Fruit fly (Drosophila melanogaster) ovary, adult (tissue): ENCODE measurements around the gene CG4914.

Experiments
- CG17801 ChIP-seq: fragments of 200-800 bp; optimal IDR thresholded peaks from 2 replicates; lab custom pipeline; 2019; ENCODE audit warnings: missing biosample characterization, mild to moderate bottlenecking, missing genetic modification characterization, moderate library complexity; ENCODE audit not compliant: partially characterized antibody

CG4914 gene

DNA sequence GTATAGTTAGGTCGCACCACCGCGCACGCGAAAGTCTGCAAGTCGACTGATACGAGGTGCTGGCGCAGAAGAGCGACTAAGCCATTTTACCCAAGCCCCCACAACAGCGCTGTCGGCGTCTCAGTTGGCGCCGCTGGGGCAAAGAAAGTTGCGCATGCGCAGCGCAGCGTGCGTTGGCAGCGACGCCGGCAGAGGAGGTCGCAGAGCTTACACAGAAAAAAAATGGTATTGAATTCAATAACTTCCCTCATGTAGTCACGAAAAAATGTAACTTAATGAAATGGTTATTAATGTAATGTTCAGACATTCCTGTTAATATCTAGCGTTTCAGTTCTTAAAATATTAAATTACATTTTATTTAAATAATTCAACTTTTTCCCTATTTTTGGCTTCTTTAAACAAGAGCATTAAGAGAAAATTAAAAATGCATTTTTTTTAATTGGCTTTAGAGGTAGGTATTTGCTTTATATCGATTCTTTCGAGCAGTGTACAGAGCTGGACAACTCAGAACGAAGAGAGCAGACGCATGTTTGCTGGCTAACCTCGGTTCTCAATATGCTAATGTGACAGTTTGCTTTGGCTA is at the start of gene CG4914:
TSS of gene CG4914 (minus strand) at position 51 of the 583 bp plus-strand sequence.
- no peak for TF ChIP-seq CG17801 (GFP tag; lab: Kevin White, UChicago)

DNA sequence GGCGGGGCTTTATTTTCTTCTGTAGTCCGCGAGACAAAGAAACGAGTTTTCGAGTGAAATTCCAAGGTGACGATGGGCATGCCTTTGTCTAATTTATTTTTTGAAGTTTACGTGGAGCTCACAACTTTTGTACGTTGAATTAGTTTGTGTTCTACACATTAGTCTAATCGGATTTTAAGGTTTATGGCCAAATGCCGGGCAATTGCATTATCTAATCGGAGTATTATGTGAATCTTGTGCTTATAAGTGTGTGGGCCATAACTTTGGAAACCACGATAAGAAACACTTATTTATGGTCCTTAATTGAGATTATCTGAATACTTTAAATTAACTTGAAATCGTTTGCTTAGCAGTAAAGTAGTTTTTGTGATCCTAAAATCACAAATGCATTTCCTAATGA is 34.9 kb upstream of the CG4914 start:
- TF ChIP-seq CG17801 (GFP tag; lab: Kevin White, UChicago): no peak

DNA sequence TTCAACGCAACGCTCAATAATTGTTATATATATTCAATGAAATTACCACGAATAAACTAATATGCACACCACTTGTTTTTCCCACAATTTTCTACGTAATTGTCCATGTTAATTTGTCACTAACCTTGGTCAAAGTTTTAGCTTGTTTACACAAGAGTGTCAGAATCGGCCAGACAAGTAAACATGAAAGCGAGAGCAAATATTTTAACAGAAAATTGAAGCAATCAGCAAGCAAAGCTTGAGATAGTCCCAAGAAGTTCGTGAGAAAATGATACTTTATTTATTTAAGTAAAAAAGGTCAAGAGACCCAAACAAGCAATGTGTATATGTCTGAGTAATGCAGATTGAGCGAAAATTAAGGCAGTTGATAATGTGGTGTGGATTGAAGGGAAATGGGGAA is 30.1 kb upstream of the CG4914 start:
- no peak for TF ChIP-seq CG17801 (GFP tag; lab: Kevin White, UChicago)

DNA sequence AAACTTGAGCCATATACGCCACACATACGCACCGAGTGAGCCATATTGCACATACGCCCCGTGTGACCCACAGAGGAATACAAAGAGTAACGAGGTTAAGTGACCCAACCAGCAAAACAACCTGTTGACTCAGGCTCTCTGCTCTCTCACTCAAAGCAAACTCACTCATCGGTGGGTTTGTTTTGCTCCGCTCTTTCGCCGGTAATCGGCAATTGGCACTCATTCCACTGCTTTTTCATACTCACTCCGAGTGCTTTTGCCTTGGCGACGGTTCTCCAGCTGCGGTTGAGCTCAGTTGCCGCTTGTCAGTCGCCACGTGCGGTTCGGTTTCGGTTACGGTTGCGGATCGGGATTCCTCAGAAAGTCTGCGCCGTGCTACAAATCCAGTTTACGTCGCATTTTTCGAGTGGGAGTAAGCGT is 28.5 kb upstream of the CG4914 start:
- peak; percentile 24 for TF ChIP-seq CG17801 (GFP tag; lab: Kevin White, UChicago)

DNA sequence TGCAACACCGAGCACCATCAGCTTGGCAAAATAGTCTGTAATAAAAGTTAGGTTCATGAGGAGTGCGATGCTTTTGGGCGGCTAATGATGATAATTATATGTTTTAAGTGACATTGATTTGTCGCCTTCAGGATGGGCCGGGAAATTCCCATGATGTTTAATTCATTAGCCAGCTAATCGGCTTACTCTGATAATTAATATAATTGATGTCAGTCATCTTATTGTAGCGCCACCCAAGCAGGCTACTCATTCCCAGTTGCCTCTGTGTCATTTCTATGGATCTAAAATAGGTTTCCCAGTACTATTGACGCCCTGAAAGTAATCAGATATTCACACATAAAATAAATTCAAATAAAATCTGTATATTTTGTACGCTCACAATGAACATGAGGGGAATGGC is 27.2 kb upstream of the CG4914 start, which contains the start of gene CG13476:
TSS of gene CG13476 (plus strand) at position 301 of the 400 bp plus-strand sequence.
- no peak for TF ChIP-seq CG17801 (GFP tag; lab: Kevin White, UChicago)

DNA sequence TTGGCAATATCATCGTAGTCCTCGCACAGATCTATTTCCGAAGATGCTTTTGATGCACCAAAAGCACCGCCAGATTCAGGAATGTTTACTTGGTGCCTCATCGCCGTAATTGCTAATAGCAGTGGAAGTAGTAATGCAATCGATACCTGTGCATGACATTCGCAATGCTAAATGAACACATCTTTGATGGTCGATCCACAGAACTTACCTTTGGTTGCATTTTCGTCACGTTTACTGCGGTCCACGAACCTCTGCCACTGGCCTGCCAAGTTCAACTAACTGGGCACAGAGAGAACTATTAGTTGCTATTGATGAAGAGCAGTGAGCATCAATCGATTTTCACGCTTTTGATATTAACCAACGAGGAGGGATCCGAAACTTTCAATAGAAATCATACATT is 23.6 kb upstream of the CG4914 start, which contains the start of gene CG17177:
TSS of gene CG17177 (minus strand) at position 101 of the 400 bp plus-strand sequence.
- TF ChIP-seq CG17801 (GFP tag; lab: Kevin White, UChicago): no peak

DNA sequence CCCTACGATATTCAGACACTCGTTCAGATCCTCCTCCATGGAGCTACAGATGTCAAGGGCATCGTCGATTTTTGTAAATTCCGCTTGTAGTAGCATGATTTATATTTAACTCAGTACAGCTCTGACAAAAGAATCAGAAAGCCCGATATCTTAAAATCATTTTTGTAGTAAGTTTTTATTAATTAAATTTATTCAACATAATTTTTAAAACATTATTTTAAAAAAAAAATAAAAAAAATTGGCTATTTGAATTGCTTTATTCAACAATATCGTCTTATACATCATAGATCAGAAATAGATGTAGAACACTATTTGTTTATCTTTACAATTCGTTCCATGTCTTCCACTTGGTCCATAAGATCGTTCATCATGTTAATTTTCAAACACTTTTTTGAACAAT is 19.1 kb upstream of the CG4914 start, which contains the start of gene CG13474:
TSS of gene CG13474 (minus strand) at position 101 of the 400 bp plus-strand sequence.
- TF ChIP-seq CG17801 (GFP tag; lab: Kevin White, UChicago): no peak

DNA sequence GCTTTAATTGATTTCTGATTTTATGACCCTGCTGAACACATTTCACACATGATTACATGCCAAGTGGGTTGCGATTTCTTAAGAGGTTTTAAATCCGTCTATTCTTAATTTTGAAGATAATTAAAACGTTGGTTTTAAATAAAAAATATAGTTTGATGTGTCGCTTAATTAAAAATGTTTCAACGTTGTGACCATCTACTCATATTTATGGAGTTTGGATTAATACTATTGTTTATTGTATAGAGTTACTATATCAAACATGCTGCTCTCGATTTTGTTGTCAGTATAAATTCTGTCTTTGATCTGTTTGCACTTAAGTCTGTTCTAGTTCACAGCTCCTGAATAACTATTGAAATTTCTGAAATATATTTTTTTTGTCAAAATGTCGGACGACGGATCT is 13.1 kb upstream of the CG4914 start, which contains the start of gene gdrd:
TSS of gene gdrd (plus strand) at position 301 of the 400 bp plus-strand sequence.
- no peak for TF ChIP-seq CG17801 (GFP tag; lab: Kevin White, UChicago)

DNA sequence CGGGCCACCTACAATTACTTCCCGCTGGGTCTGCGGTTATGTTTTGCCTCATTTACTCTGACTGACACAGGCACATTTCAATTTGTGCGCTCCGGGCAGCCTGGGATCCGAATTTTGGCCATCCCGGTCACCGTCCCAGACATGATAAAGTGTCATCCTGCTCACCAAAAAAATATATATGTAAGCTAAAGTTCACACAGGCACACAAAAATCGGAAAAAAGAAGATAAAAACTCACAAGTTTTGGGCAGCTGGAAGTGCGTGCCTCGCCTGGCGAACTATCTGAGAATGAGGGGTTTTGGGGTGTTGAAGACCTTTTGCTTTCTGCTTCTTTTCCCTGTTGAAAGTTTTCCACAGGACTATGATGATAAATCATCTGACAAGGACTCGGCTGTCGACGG is 8.3 kb upstream of the CG4914 start:
- TF ChIP-seq CG17801 (GFP tag; lab: Kevin White, UChicago): no peak

DNA sequence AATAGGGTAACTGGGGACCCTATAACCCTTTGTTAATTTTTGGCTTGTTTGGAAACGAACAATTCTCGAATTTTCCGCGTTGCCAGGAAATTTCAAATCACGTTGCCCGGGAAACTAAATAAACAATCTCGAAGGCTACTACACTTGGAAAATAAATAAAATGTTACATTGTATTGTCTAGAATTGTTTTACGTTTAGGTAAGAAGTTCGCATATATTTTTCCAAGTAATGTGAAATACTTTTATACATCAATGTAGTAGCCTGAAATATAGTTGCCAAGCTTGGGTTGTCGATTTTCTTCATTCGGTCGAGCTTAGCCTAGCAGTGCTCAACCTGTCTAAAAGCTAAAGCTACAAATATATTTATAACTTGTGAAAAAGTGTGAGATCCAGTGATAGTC is 6.5 kb upstream of the CG4914 start, which contains the start of gene Dnaaf6:
TSS of gene Dnaaf6 (plus strand) at position 301 of the 400 bp plus-strand sequence.
- no peak for TF ChIP-seq CG17801 (GFP tag; lab: Kevin White, UChicago)

DNA sequence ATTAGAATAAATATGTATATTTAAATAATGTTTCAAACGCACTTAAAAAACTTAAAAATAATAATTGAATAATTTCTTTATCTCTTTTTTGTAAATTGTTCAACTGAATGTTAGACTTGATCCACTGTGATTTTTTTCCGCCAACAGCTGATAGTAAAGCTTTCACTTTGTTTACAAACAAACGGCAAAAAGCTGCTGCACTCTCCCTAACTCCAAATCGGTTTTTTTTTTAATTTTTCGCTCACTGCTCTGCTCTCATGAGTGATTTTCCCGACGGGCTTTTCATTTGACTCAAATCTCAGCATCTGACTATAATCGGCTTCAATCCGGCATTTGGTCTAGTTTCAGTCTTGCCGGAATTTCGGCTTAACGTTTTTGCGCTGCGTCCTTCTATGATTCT is 3.6 kb upstream of the CG4914 start:
- no peak for TF ChIP-seq CG17801 (GFP tag; lab: Kevin White, UChicago)

DNA sequence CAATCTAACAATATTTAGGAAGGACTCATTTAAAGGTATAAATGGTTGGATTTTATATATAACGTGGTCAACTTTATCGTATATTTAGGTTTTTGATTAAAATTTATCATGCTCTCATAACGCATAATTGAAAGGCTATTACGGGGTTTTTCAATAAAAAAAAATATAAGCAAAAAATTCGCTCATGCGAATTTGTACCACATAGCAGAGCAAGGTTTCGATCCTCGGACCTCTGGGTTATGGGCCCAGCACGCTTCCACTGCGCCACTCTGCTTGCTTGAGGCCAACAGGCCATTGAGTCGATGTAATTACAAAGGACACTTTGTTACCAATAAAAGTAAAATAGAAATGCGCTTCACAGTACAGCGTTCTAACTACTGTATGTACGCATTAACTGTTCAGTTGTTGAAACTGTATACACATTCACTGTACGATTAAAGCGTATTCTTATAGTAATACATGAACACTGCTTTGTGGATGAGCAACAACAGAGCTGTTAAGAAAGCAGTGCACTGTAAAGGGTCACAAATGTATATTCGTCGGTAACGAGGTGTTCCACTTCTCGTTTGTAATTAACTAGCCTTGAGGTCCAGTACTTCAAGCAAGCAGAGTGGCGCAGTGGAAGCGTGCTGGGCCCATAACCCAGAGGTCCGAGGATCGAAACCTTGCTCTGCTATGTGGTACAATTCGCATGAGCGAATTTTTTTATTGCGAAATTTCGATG is 4.0 kb downstream of the CG4914 start:
- peak; percentile 38 for TF ChIP-seq CG17801 (GFP tag; lab: Kevin White, UChicago)

DNA sequence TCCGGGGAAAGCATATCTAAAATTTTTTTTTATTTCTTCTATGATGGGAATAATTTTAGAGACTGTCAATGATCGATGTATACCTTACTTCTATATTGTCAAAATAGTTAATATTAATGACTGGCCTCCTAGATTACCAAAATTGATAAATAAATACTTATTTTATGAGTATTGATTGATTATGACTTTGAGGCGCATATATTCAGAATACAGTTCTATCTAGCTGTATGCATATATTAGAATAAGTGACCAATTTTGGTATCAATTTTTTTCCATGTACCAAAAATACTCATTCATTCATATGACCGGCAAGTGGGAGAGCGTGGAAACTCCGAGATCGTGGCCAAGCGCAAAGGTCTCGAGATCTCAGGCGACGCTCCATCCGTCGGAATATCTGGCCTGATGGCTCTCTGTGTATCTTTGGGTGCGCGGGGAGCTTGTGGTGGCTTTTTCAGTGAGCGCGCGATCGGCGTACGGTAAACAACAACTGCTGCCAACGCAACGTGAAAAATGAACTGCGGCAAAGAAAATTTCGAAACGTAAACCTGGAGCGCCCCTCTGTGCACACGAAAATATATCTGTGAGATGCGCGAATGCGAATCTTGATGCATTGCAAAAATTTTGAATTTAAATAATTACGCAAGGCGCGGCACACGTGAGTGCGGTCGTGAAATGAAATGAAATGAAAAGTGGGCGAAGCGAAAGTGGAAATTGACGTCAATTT is 5.4 kb downstream of the CG4914 start, which contains the start of the genes CG43121 and ome:
TSS of gene CG43121 (minus strand) at position 51 of the 724 bp plus-strand sequence.
TSS of gene ome (plus strand) at position 453 of the 724 bp plus-strand sequence.
- TF ChIP-seq CG17801 (GFP tag; lab: Kevin White, UChicago): no peak

DNA sequence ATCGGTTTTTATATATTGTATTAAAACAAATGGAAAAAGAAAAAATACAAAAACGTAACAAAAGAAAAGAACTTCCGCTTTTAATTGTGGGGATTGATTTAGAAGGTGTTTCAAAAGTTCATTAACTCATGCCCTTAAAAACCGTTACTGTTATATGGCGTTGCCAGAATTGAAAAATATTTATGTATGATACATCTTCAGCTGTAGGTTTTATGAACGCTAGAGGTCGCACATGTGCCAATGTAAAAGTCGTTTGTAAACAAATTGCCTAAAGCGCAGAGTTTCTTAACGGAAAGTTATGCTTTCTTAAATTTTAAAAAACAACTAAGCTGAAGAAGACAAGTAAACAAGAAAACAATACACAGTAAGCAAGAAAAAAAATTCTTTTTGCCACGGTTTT is 6.4 kb downstream of the CG4914 start:
- TF ChIP-seq CG17801 (GFP tag; lab: Kevin White, UChicago): no peak

DNA sequence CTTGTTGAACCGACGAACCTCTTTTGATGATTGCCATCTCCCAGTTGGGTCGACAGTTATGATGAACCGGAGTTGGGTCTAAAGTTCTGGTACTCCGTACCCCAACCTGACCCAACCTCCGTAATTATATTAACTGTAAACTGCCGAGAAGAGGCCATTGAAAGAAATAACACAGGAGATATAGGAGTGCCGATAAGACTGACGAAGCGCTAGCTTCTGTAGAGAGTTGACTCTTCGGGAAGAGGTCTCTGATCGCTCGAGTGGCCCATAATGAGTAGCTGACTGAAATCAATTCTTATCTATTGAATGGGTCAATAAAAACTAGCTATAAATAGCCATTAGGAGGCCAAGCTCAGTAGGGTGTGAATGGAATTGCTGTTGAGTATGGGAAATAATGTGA is 9.3 kb downstream of the CG4914 start:
- TF ChIP-seq CG17801 (GFP tag; lab: Kevin White, UChicago): no peak
